Fruit fly (Drosophila melanogaster) whole organism, prepupa: ENCODE measurements around the gene east.

Source experiments
- CG10631 ChIP-seq: fragments of 200-800 bp; sonication (Bioruptor generic); optimal IDR thresholded peaks from 2 replicates; lab custom pipeline; 2016; ENCODE audit warnings: missing biosample characterization, missing genetic modification characterization
- CG11294 ChIP-seq: fragments of 200-800 bp; sonication (Bioruptor generic); IDR thresholded peaks from 2 replicates; pipeline ENCODE4 v1.3.6; 2022; ENCODE audit warnings: missing biosample characterization, missing genetic modification characterization
- CG15336 ChIP-seq: fragments of 200-800 bp; sonication (Bioruptor generic); IDR thresholded peaks from 2 replicates; pipeline ENCODE4 v1.3.6; 2022; ENCODE audit warnings: missing biosample characterization, missing genetic modification characterization
- CG1621 ChIP-seq: fragments of 200-800 bp; sonication (Bioruptor generic); optimal IDR thresholded peaks from 3 replicates; lab custom pipeline; 2018; ENCODE audit warnings: missing biosample characterization, mild to moderate bottlenecking, missing genetic modification characterization
- CG16779 ChIP-seq: fragments of 200-800 bp; sonication (Bioruptor generic); optimal IDR thresholded peaks from 3 replicates; lab custom pipeline; 2017; ENCODE audit warnings: missing biosample characterization, mild to moderate bottlenecking, missing genetic modification characterization
- CG31627 ChIP-seq: fragments of 200-800 bp; sonication (Bioruptor generic); optimal IDR thresholded peaks from 3 replicates; lab custom pipeline; 2016; ENCODE audit warnings: missing biosample characterization, missing genetic modification characterization
- CG32006 ChIP-seq: fragments of 200-800 bp; sonication (Bioruptor generic); optimal IDR thresholded peaks from 3 replicates; lab custom pipeline; 2017; ENCODE audit warnings: missing biosample characterization, mild to moderate bottlenecking, missing genetic modification characterization
- CG34406 ChIP-seq: fragments of 200-800 bp; sonication (Bioruptor generic); optimal IDR thresholded peaks from 3 replicates; lab custom pipeline; 2016; ENCODE audit warnings: missing biosample characterization, missing genetic modification characterization
- CG3919 ChIP-seq: fragments of 200-800 bp; sonication (Bioruptor generic); optimal IDR thresholded peaks from 3 replicates; lab custom pipeline; 2016; ENCODE audit warnings: missing biosample characterization, missing genetic modification characterization
- CG4318 ChIP-seq: fragments of 200-800 bp; sonication (Bioruptor generic); optimal IDR thresholded peaks from 3 replicates; lab custom pipeline; 2017; ENCODE audit warnings: missing biosample characterization, mild to moderate bottlenecking, missing genetic modification characterization
- CG6163 ChIP-seq: fragments of 200-800 bp; sonication (Bioruptor generic); IDR thresholded peaks from 3 replicates; pipeline ENCODE4 v1.3.6; 2022; ENCODE audit warnings: missing biosample characterization, missing genetic modification characterization
- CG6276 ChIP-seq: fragments of 200-800 bp; sonication (Bioruptor generic); optimal IDR thresholded peaks from 2 replicates; lab custom pipeline; 2017; ENCODE audit warnings: missing biosample characterization, mild to moderate bottlenecking, missing genetic modification characterization
- CG6792 ChIP-seq: fragments of 200-800 bp; sonication (Bioruptor generic); optimal IDR thresholded peaks from 3 replicates; lab custom pipeline; 2016; ENCODE audit warnings: missing biosample characterization, missing genetic modification characterization
- CG6808 ChIP-seq: fragments of 200-800 bp; sonication (Bioruptor generic); optimal IDR thresholded peaks from 3 replicates; lab custom pipeline; 2017; ENCODE audit warnings: missing biosample characterization, missing genetic modification characterization, mild to moderate bottlenecking, moderate library complexity, missing genetic modification reagents
- CG6854 ChIP-seq: fragments of 200-800 bp; sonication (Bioruptor generic); optimal IDR thresholded peaks from 2 replicates; lab custom pipeline; 2017; ENCODE audit warnings: missing biosample characterization, mild to moderate bottlenecking, missing genetic modification characterization
- CG7368 ChIP-seq: fragments of 200-800 bp; sonication (Bioruptor generic); optimal IDR thresholded peaks from 3 replicates; lab custom pipeline; 2016; ENCODE audit warnings: missing biosample characterization, missing genetic modification characterization
- CG8119 ChIP-seq: fragments of 200-800 bp; sonication (Bioruptor generic); IDR thresholded peaks from 3 replicates; pipeline ENCODE4 v1.3.6; 2022; ENCODE audit warnings: missing biosample characterization, missing genetic modification characterization
- CG8319 ChIP-seq: fragments of 200-800 bp; sonication (Bioruptor generic); optimal IDR thresholded peaks from 3 replicates; lab custom pipeline; 2016; ENCODE audit warnings: missing biosample characterization, missing genetic modification characterization
- CG8632 ChIP-seq: fragments of 200-800 bp; sonication (Bioruptor generic); optimal IDR thresholded peaks from 3 replicates; lab custom pipeline; 2016; ENCODE audit warnings: missing biosample characterization, missing genetic modification characterization
- CG9139 ChIP-seq: fragments of 200-800 bp; sonication (Bioruptor generic); optimal IDR thresholded peaks from 3 replicates; lab custom pipeline; 2017; ENCODE audit warnings: missing biosample characterization, mild to moderate bottlenecking, missing genetic modification characterization
- Eip78C ChIP-seq: fragments of 200-800 bp; sonication (Bioruptor generic); peaks from one replicate; lab custom pipeline; 2016; ENCODE audit warnings: missing biosample characterization, missing genetic modification characterization
- Eip93F ChIP-seq: fragments of 200-800 bp; sonication (Bioruptor generic); optimal IDR thresholded peaks from 2 replicates; lab custom pipeline; 2016; ENCODE audit warnings: missing biosample characterization, mild to moderate bottlenecking, missing genetic modification characterization
- Ets96B ChIP-seq: fragments of 200-800 bp; optimal IDR thresholded peaks from 2 replicates; lab custom pipeline; 2019; ENCODE audit warnings: missing biosample characterization, mild to moderate bottlenecking, missing genetic modification characterization, moderate library complexity
- Gug ChIP-seq: fragments of 200-800 bp; sonication (Bioruptor generic); IDR thresholded peaks from 2 replicates; pipeline ENCODE4 v1.3.6; 2022; ENCODE audit warnings: missing biosample characterization, missing genetic modification characterization
- Hr38 ChIP-seq: sonication (Bioruptor generic); optimal IDR thresholded peaks from 2 replicates; lab custom pipeline; 2016; ENCODE audit warnings: missing biosample characterization, missing genetic modification characterization
- Hr39 ChIP-seq: fragments of 200-800 bp; sonication (Bioruptor generic); optimal IDR thresholded peaks from 2 replicates; lab custom pipeline; 2016; ENCODE audit warnings: missing biosample characterization, missing genetic modification characterization
- Hr4 ChIP-seq: fragments of 200-800 bp; sonication (Bioruptor generic); optimal IDR thresholded peaks from 3 replicates; lab custom pipeline; 2016; ENCODE audit warnings: missing biosample characterization, missing genetic modification characterization
- Lpt ChIP-seq: fragments of 200-800 bp; sonication (Bioruptor generic); optimal IDR thresholded peaks from 3 replicates; lab custom pipeline; 2016; ENCODE audit warnings: missing biosample characterization, missing genetic modification characterization
- Met ChIP-seq: fragments of 200-800 bp; sonication (Bioruptor generic); optimal IDR thresholded peaks from 3 replicates; lab custom pipeline; 2016; ENCODE audit warnings: missing biosample characterization, missing genetic modification characterization
- OdsH ChIP-seq: fragments of 200-800 bp; sonication (Bioruptor generic); optimal IDR thresholded peaks from 3 replicates; lab custom pipeline; 2016; ENCODE audit warnings: missing biosample characterization, missing genetic modification characterization
- Sox102F ChIP-seq: fragments of 200-800 bp; sonication (Bioruptor generic); optimal IDR thresholded peaks from 2 replicates; lab custom pipeline; 2016; ENCODE audit warnings: missing biosample characterization, mild to moderate bottlenecking, missing genetic modification characterization
- Sox14 ChIP-seq: fragments of 200-800 bp; sonication (Bioruptor generic); optimal IDR thresholded peaks from 3 replicates; lab custom pipeline; 2016; ENCODE audit warnings: missing biosample characterization, missing genetic modification characterization
- dsx ChIP-seq: fragments of 200-800 bp; optimal IDR thresholded peaks from 3 replicates; lab custom pipeline; 2019; ENCODE audit warnings: missing biosample characterization, mild to moderate bottlenecking, missing genetic modification characterization, moderate library complexity; ENCODE audit not compliant: poor library complexity, severe bottlenecking
- esn ChIP-seq: fragments of 200-800 bp; sonication (Bioruptor generic); optimal IDR thresholded peaks from 2 replicates; lab custom pipeline; 2016; ENCODE audit warnings: missing biosample characterization, mild to moderate bottlenecking, missing genetic modification characterization, moderate library complexity
- fd59A ChIP-seq: fragments of 200-800 bp; sonication (Bioruptor generic); optimal IDR thresholded peaks from 2 replicates; lab custom pipeline; 2017; ENCODE audit warnings: missing biosample characterization, mild to moderate bottlenecking, missing genetic modification characterization, missing genetic modification reagents
- fd85E ChIP-seq: fragments of 200-800 bp; sonication (Bioruptor generic); optimal IDR thresholded peaks from 3 replicates; lab custom pipeline; 2016; ENCODE audit warnings: missing biosample characterization, missing genetic modification characterization
- fkh ChIP-seq: fragments of 200-800 bp; sonication (Bioruptor generic); optimal IDR thresholded peaks from 3 replicates; lab custom pipeline; 2017; ENCODE audit warnings: missing biosample characterization, mild to moderate bottlenecking, missing genetic modification characterization, moderate library complexity
- net ChIP-seq: fragments of 200-800 bp; sonication (Bioruptor generic); optimal IDR thresholded peaks from 3 replicates; lab custom pipeline; 2016; ENCODE audit warnings: missing biosample characterization, missing genetic modification characterization
- pdm3 ChIP-seq: fragments of 200-800 bp; sonication (Bioruptor generic); optimal IDR thresholded peaks from 3 replicates; lab custom pipeline; 2016; ENCODE audit warnings: missing biosample characterization, missing genetic modification characterization
- salr ChIP-seq, 2 experiments: fragments of 200-800 bp; sonication (Bioruptor generic); optimal IDR thresholded peaks; 3 replicates each; lab custom pipeline; 2016 to 2018; ENCODE audit warnings: missing biosample characterization in 2 of 2, missing genetic modification characterization in 2 of 2, mild to moderate bottlenecking in 1 of 2
- spab ChIP-seq: fragments of 200-800 bp; sonication (Bioruptor generic); optimal IDR thresholded peaks from 2 replicates; lab custom pipeline; 2017; ENCODE audit warnings: missing biosample characterization, mild to moderate bottlenecking, missing genetic modification characterization, missing genetic modification reagents
- ss ChIP-seq, 2 experiments: fragments of 200-800 bp; sonication (Bioruptor generic); optimal IDR thresholded peaks; 2 replicates in 1 of 2; 3 replicates in 1 of 2; lab custom pipeline; 2017 to 2018; ENCODE audit warnings: mild to moderate bottlenecking in 2 of 2, missing biosample characterization in 2 of 2, missing genetic modification characterization in 2 of 2, moderate library complexity in 1 of 2
- svp ChIP-seq: fragments of 200-800 bp; sonication (Bioruptor generic); peaks from one replicate; lab custom pipeline; 2016; ENCODE audit warnings: missing biosample characterization, missing genetic modification characterization
- topi ChIP-seq: fragments of 200-800 bp; sonication (Bioruptor generic); optimal IDR thresholded peaks from 3 replicates; lab custom pipeline; 2016; ENCODE audit warnings: missing biosample characterization, missing genetic modification characterization
- vri ChIP-seq: fragments of 200-800 bp; sonication (Bioruptor generic); optimal IDR thresholded peaks from 3 replicates; lab custom pipeline; 2016; ENCODE audit warnings: missing biosample characterization, mild to moderate bottlenecking, missing genetic modification characterization

Gene east

dm6 chrX:1968581-1969258, 41.9 kb upstream of the east start (continued):
- TF ChIP-seq CG10631 (GFP tag; lab: Kevin White, UChicago) (peak; percentile 71), fkh (GFP tag; lab: Kevin White, UChicago) (peak; percentile 6), ss (GFP tag; optimal IDR thresholded peaks at IDR 0.05; lab: Kevin White, UChicago) (peak; percentile 60 to 77), CG6854 (GFP tag; lab: Kevin White, UChicago) (no peak), svp (peak; percentile 67), CG16779 (tag; lab: Kevin White, UChicago) (peak; percentile 73), CG8319 (GFP tag; lab: Kevin White, UChicago) (peak; percentile 16), CG9139 (GFP tag; lab: Kevin White, UChicago) (peak; percentile 52), Hr39 (GFP tag; lab: Kevin White, UChicago) (peak; percentile 24), CG7368 (GFP tag; lab: Kevin White, UChicago) (peak; percentile 85), CG6163 (GFP tag; lab: Robert Waterston, UW) (peak; percentile 75), Hr38 (GFP tag; lab: Kevin White, UChicago) (no peak), net (GFP tag; lab: Kevin White, UChicago) (peak; percentile 80), salr (GFP tag; optimal IDR thresholded peaks at IDR 0.05; lab: Kevin White, UChicago) (peak; percentile 31 to 71), Hr4 (GFP tag; lab: Kevin White, UChicago) (peak; percentile 90), Gug (GFP tag; lab: Robert Waterston, UW) (peak; percentile 79), CG6792 (peak; percentile 77), CG6808 (peak; percentile 69), Met (GFP tag; lab: Kevin White, UChicago) (no peak), CG32006 (GFP tag; lab: Kevin White, UChicago) (peak; percentile 93)

dm6 chrX:1969775-1970574, 40.7 kb upstream of the east start:
- TF ChIP-seq dsx (GFP tag; lab: Kevin White, UChicago) (no peak), svp (peak; percentile 18), fd85E (GFP tag; lab: Kevin White, UChicago) (no peak), Hr39 (GFP tag; lab: Kevin White, UChicago) (no peak), Lpt (GFP tag; lab: Kevin White, UChicago) (no peak), Met (GFP tag; lab: Kevin White, UChicago) (no peak), Eip93F (no peak), Hr38 (GFP tag; lab: Kevin White, UChicago) (no peak), CG8632 (GFP tag; lab: Kevin White, UChicago) (no peak), CG32006 (GFP tag; lab: Kevin White, UChicago) (peak; percentile 43), Sox102F (GFP tag; lab: Kevin White, UChicago) (no peak), CG3919 (GFP tag; lab: Kevin White, UChicago) (peak; percentile 18), CG8319 (GFP tag; lab: Kevin White, UChicago) (no peak), spab (GFP tag; lab: Kevin White, UChicago) (no peak), Sox14 (GFP tag; lab: Kevin White, UChicago) (no peak), fkh (GFP tag; lab: Kevin White, UChicago) (no peak), fd59A (GFP tag; lab: Kevin White, UChicago) (no peak), topi (GFP tag; lab: Kevin White, UChicago) (no peak), CG34406 (no peak), CG6792 (no peak), CG1621 (tag; lab: Kevin White, UChicago) (no peak), CG15336 (GFP tag; lab: Robert Waterston, UW) (peak; percentile 71), CG8119 (GFP tag; lab: Robert Waterston, UW) (peak; percentile 70), vri (no peak), CG9139 (GFP tag; lab: Kevin White, UChicago) (no peak), CG6276 (GFP tag; lab: Kevin White, UChicago) (peak; percentile 65), esn (GFP tag; lab: Kevin White, UChicago) (no peak), CG6163 (GFP tag; lab: Robert Waterston, UW) (0 out of 3 replicates have a peak, but pooled peaks have one; percentile 16), CG4318 (GFP tag; lab: Kevin White, UChicago) (no peak), OdsH (peak; percentile 39), CG31627 (GFP tag; lab: Kevin White, UChicago) (no peak), CG10631 (GFP tag; lab: Kevin White, UChicago) (no peak), Hr4 (GFP tag; lab: Kevin White, UChicago) (peak; percentile 59), Ets96B (tag; lab: Kevin White, UChicago) (no peak), Eip78C (GFP tag; lab: Kevin White, UChicago) (peak; percentile 55), pdm3 (peak; percentile 48), CG11294 (no peak; the same call in 1 of the 2 replicates), CG7368 (GFP tag; lab: Kevin White, UChicago) (no peak)
